Worm (Caenorhabditis elegans) whole organism, L2 larva: Measurements from ENCODE around the gene srsx-28.

Experiments
- ama-1 ChIP-seq: fragments of 150-350 bp; optimal IDR thresholded peaks from 2 replicates; lab custom pipeline; 2018; ENCODE audit warnings: inconsistent platforms
- nhr-12 ChIP-seq: fragments of 150-350 bp; optimal IDR thresholded peaks from 2 replicates; lab custom pipeline; 2014; ENCODE audit warnings: missing biosample characterization, missing genetic modification characterization

- TF ChIP-seq ama-1 (lab: Kevin White, UChicago) (no peak), nhr-12 (tag; lab: Kevin White, UChicago) (no peak)
Measured at ce11 chrV:10201913-10202312, 49.5 kb downstream of the srsx-28 start, which contains the start of gene ZK856.7.
